Worm (Caenorhabditis elegans): ENCODE data around the gene txdc-9.

ce11 chrIII:6406829-6407228 lies 25.1 kb upstream of the txdc-9 start, which contains the start of gene let-756:
- no peak for TF ChIP-seq sea-2 (GFP tag; IDR thresholded peaks at IDR 0.05)
- TF ChIP-seq snpc-4 (GFP tag; optimal IDR thresholded peaks at IDR 0.05): no peak
- no peak for TF ChIP-seq snpc-4 (tag; optimal IDR thresholded peaks at IDR 0.05)
- no peak for TF ChIP-seq bed-2 (GFP tag; IDR thresholded peaks at IDR 0.05)
- TF ChIP-seq lin-35 (GFP tag; optimal IDR thresholded peaks at IDR 0.05): no peak
- TF ChIP-seq hrde-1 (tag; optimal IDR thresholded peaks at IDR 0.05; ENCODE audit: borderline replicate concordance): no peak
- TF ChIP-seq lsl-1 (GFP tag; optimal IDR thresholded peaks at IDR 0.05): no peak
- no peak for TF ChIP-seq lag-1 (GFP tag; IDR thresholded peaks at IDR 0.05)
- TF ChIP-seq mel-28 (tag; optimal IDR thresholded peaks at IDR 0.05; ENCODE audit: borderline replicate concordance): no peak
- TF ChIP-seq lir-1 (GFP tag; conservative IDR thresholded peaks at IDR 0.05): no peak
- TF ChIP-seq lin-40 (tag; optimal IDR thresholded peaks at IDR 0.05): no peak
- TF ChIP-seq ama-1 (optimal IDR thresholded peaks at IDR 0.05): no peak
- no peak for TF ChIP-seq ama-1 (GFP tag; optimal IDR thresholded peaks at IDR 0.05)
- no peak for TF ChIP-seq ztf-6 (GFP tag; IDR thresholded peaks at IDR 0.05)
- no peak for TF ChIP-seq F37B4.10 (GFP tag; IDR thresholded peaks at IDR 0.05)
